Worm (Caenorhabditis elegans) whole organism, L1 larva: Measurements from ENCODE around the gene F16G10.6.

Experiments used
- alr-1 ChIP-seq: fragments of 200-800 bp; sonication (Bioruptor generic); optimal IDR thresholded peaks from 2 replicates; lab custom pipeline; 2018; ENCODE audit warnings: borderline replicate concordance, mild to moderate bottlenecking, missing genetic modification characterization, missing compliant biosample characterization
- ama-1 ChIP-seq: fragments of 150-350 bp; optimal IDR thresholded peaks from 2 replicates; lab custom pipeline; 2014
- ceh-90 ChIP-seq: sonication (generic microtip); optimal IDR thresholded peaks from 2 replicates; lab custom pipeline; 2016; ENCODE audit warnings: missing genetic modification characterization, missing compliant biosample characterization
- elt-2 ChIP-seq: sonication (generic microtip); optimal IDR thresholded peaks from 2 replicates; lab custom pipeline; 2016; ENCODE audit warnings: missing genetic modification characterization, mild to moderate bottlenecking, inconsistent platforms, missing compliant biosample characterization, missing genetic modification reagents
- fkh-10 ChIP-seq: sonication (generic microtip); optimal IDR thresholded peaks from 2 replicates; lab custom pipeline; 2017; ENCODE audit warnings: missing biosample characterization, missing genetic modification reagents, missing genetic modification characterization
- jun-1 ChIP-seq: fragments of 150-350 bp; optimal IDR thresholded peaks from 2 replicates; lab custom pipeline; 2014; ENCODE audit warnings: missing biosample characterization, missing genetic modification reagents, missing genetic modification characterization
- lin-35 ChIP-seq, 2 experiments: fragments of 150-350 bp; optimal IDR thresholded peaks; 2 replicates each; lab custom pipeline; 2014; ENCODE audit warnings: missing biosample characterization in 2 of 2, missing genetic modification characterization in 2 of 2, missing genetic modification reagents in 2 of 2
- lin-39 ChIP-seq: fragments of 150-350 bp; optimal IDR thresholded peaks from 2 replicates; lab custom pipeline; 2014; ENCODE audit warnings: missing biosample characterization, missing genetic modification reagents, missing genetic modification characterization
- rnt-1 ChIP-seq: sonication (generic microtip); optimal IDR thresholded peaks from 2 replicates; lab custom pipeline; 2016; ENCODE audit warnings: mild to moderate bottlenecking, missing genetic modification characterization, moderate library complexity, missing compliant biosample characterization
- skn-1 ChIP-seq: fragments of 150-350 bp; optimal IDR thresholded peaks from 2 replicates; lab custom pipeline; 2014; ENCODE audit warnings: missing biosample characterization, missing genetic modification characterization
- snpc-4 ChIP-seq: fragments of 150-350 bp; optimal IDR thresholded peaks from 2 replicates; lab custom pipeline; 2014; ENCODE audit warnings: missing biosample characterization, missing genetic modification characterization
- unc-86 ChIP-seq: sonication (generic microtip); optimal IDR thresholded peaks from 2 replicates; lab custom pipeline; 2016; ENCODE audit warnings: missing genetic modification characterization, missing compliant biosample characterization

ce11 chrII:2421185-2421584, 43.5 kb upstream of the F16G10.6 start:
- TF ChIP-seq skn-1 (tag; lab: Kevin White, UChicago) (no peak), fkh-10 (GFP tag; lab: Kevin White, UChicago) (no peak), lin-39 (tag; lab: Kevin White, UChicago) (no peak), ama-1 (lab: Kevin White, UChicago) (no peak), jun-1 (tag; lab: Kevin White, UChicago) (no peak), snpc-4 (tag; lab: Kevin White, UChicago) (no peak), rnt-1 (tag; lab: Kevin White, UChicago) (no peak), alr-1 (tag; lab: Kevin White, UChicago) (no peak), elt-2 (peak; percentile 22), ceh-90 (tag; lab: Kevin White, UChicago) (no peak), unc-86 (tag; lab: Kevin White, UChicago) (no peak), lin-35 (GFP tag; optimal IDR thresholded peaks at IDR 0.05; lab: Kevin White, UChicago) (no peak)
